Worm (Caenorhabditis elegans) whole organism, L2 larva: ENCODE measurements around the gene hpo-26.

Source experiments
- C34F6.9 ChIP-seq: fragments of 150-350 bp; optimal IDR thresholded peaks from 2 replicates; lab custom pipeline; 2014; ENCODE audit warnings: missing biosample characterization, missing genetic modification characterization
- F13H6.1 ChIP-seq: sonication (generic microtip); optimal IDR thresholded peaks from 2 replicates; lab custom pipeline; 2016; ENCODE audit warnings: missing genetic modification characterization, missing compliant biosample characterization
- R02D3.7 ChIP-seq: fragments of 150-350 bp; optimal IDR thresholded peaks from 2 replicates; lab custom pipeline; 2014; ENCODE audit warnings: missing biosample characterization, missing genetic modification characterization
- Y55F3AM.14 ChIP-seq: fragments of 200-800 bp; sonication (Bioruptor generic); optimal IDR thresholded peaks from 2 replicates; lab custom pipeline; 2018; ENCODE audit warnings: mild to moderate bottlenecking, missing genetic modification characterization, missing compliant biosample characterization
- ZK546.5 ChIP-seq: sonication (generic microtip); optimal IDR thresholded peaks from 2 replicates; lab custom pipeline; 2017; ENCODE audit warnings: missing biosample characterization, missing genetic modification characterization
- aly-2 ChIP-seq: fragments of 150-350 bp; optimal IDR thresholded peaks from 2 replicates; lab custom pipeline; 2014; ENCODE audit warnings: missing biosample characterization, missing genetic modification characterization
- blmp-1 ChIP-seq: sonication (generic microtip); optimal IDR thresholded peaks from 2 replicates; lab custom pipeline; 2017; ENCODE audit warnings: missing genetic modification characterization, mild to moderate bottlenecking, missing compliant biosample characterization, antibody characterized with exemption, moderate library complexity; ENCODE audit not compliant: insufficient read depth
- ceh-16 ChIP-seq: fragments of 150-350 bp; optimal IDR thresholded peaks from 2 replicates; lab custom pipeline; 2014; ENCODE audit warnings: missing biosample characterization, missing genetic modification characterization
- crh-2 ChIP-seq: sonication (generic microtip); optimal IDR thresholded peaks from 2 replicates; lab custom pipeline; 2017; ENCODE audit warnings: missing biosample characterization, missing genetic modification characterization
- egl-27 ChIP-seq: sonication (generic microtip); optimal IDR thresholded peaks from 3 replicates; lab custom pipeline; 2017; ENCODE audit warnings: missing biosample characterization, missing genetic modification reagents, missing genetic modification characterization
- elt-1 ChIP-seq: fragments of 150-350 bp; optimal IDR thresholded peaks from 2 replicates; lab custom pipeline; 2014; ENCODE audit warnings: missing biosample characterization, missing genetic modification characterization
- fos-1 ChIP-seq: fragments of 150-350 bp; optimal IDR thresholded peaks from 2 replicates; lab custom pipeline; 2014; ENCODE audit warnings: missing biosample characterization, missing genetic modification characterization
- gmeb-1 ChIP-seq: fragments of 150-350 bp; optimal IDR thresholded peaks from 2 replicates; lab custom pipeline; 2014; ENCODE audit warnings: missing biosample characterization, missing genetic modification characterization
- lsy-2 ChIP-seq, 2 experiments: fragments of 150-350 bp in 1 of 2; sonication (generic microtip) in 1 of 2; optimal IDR thresholded peaks; 2 replicates each; lab custom pipeline; 2014 to 2017; ENCODE audit warnings: missing biosample characterization in 2 of 2, missing genetic modification characterization in 2 of 2
- mab-5 ChIP-seq: fragments of 150-350 bp; optimal IDR thresholded peaks from 2 replicates; lab custom pipeline; 2014; ENCODE audit warnings: missing biosample characterization, missing genetic modification characterization
- mdl-1 ChIP-seq, 2 experiments: fragments of 150-350 bp in 1 of 2; sonication (generic microtip) in 1 of 2; optimal IDR thresholded peaks; 2 replicates each; lab custom pipeline; 2017; ENCODE audit warnings: missing biosample characterization in 2 of 2, missing genetic modification characterization in 2 of 2
- nhr-10 ChIP-seq: sonication (generic microtip); optimal IDR thresholded peaks from 2 replicates; lab custom pipeline; 2017; ENCODE audit warnings: missing biosample characterization, missing genetic modification characterization
- nhr-11 ChIP-seq: fragments of 150-350 bp; optimal IDR thresholded peaks from 2 replicates; lab custom pipeline; 2014; ENCODE audit warnings: missing biosample characterization, missing genetic modification characterization
- nhr-129 ChIP-seq: fragments of 150-350 bp; optimal IDR thresholded peaks from 2 replicates; lab custom pipeline; 2014; ENCODE audit warnings: missing biosample characterization, missing genetic modification characterization
- nhr-21 ChIP-seq: fragments of 150-350 bp; optimal IDR thresholded peaks from 2 replicates; lab custom pipeline; 2014; ENCODE audit warnings: missing biosample characterization, missing genetic modification characterization
- nhr-237 ChIP-seq: fragments of 150-350 bp; optimal IDR thresholded peaks from 2 replicates; lab custom pipeline; 2014; ENCODE audit warnings: missing biosample characterization, missing genetic modification characterization
- nhr-25 ChIP-seq: fragments of 150-350 bp; sonication (generic microtip); optimal IDR thresholded peaks from 3 replicates; lab custom pipeline; 2014; ENCODE audit warnings: missing biosample characterization, missing genetic modification characterization
- peb-1 ChIP-seq: fragments of 150-350 bp; optimal IDR thresholded peaks from 2 replicates; lab custom pipeline; 2014; ENCODE audit warnings: missing biosample characterization, missing genetic modification characterization
- sem-4 ChIP-seq: fragments of 150-350 bp; optimal IDR thresholded peaks from 2 replicates; lab custom pipeline; 2014; ENCODE audit warnings: missing biosample characterization, missing genetic modification reagents, missing genetic modification characterization
- skn-1 ChIP-seq: sonication (generic microtip); optimal IDR thresholded peaks from 2 replicates; lab custom pipeline; 2017; ENCODE audit warnings: missing biosample characterization, missing genetic modification characterization
- sma-9 ChIP-seq, 2 experiments: fragments of 150-350 bp in 1 of 2; sonication (generic microtip) in 1 of 2; optimal IDR thresholded peaks; 2 replicates each; lab custom pipeline; 2014 to 2016; ENCODE audit warnings: missing genetic modification characterization in 2 of 2, mild to moderate bottlenecking in 1 of 2, missing biosample characterization in 1 of 2, missing compliant biosample characterization in 1 of 2, missing genetic modification reagents in 1 of 2, moderate library complexity in 1 of 2
- unc-39 ChIP-seq: fragments of 150-350 bp; optimal IDR thresholded peaks from 2 replicates; lab custom pipeline; 2014; ENCODE audit warnings: missing biosample characterization, missing genetic modification characterization
- unc-55 ChIP-seq: fragments of 150-350 bp; sonication (generic microtip); optimal IDR thresholded peaks from 3 replicates; lab custom pipeline; 2014; ENCODE audit warnings: missing biosample characterization, missing genetic modification reagents, missing genetic modification characterization
- unc-62 ChIP-seq: fragments of 150-350 bp; optimal IDR thresholded peaks from 2 replicates; lab custom pipeline; 2014; ENCODE audit warnings: missing biosample characterization, missing genetic modification reagents, missing genetic modification characterization
- ztf-11 ChIP-seq: sonication (generic microtip); optimal IDR thresholded peaks from 2 replicates; lab custom pipeline; 2017; ENCODE audit warnings: missing biosample characterization, missing genetic modification characterization

The hpo-26 gene

ce11 chrV:6541875-6542274 lies 9.0 kb upstream of the hpo-26 start:
- peak; percentile 10 for TF ChIP-seq nhr-129 (tag; lab: Kevin White, UChicago)
- TF ChIP-seq nhr-25: peak; percentile 21
- no peak for TF ChIP-seq unc-39
- TF ChIP-seq R02D3.7 (tag; lab: Kevin White, UChicago): no peak
- no peak for TF ChIP-seq aly-2
- peak; percentile 25 for TF ChIP-seq Y55F3AM.14 (GFP tag; lab: Kevin White, UChicago)
- no peak for TF ChIP-seq gmeb-1
- TF ChIP-seq fos-1 (tag; lab: Kevin White, UChicago): peak; percentile 25
- peak; percentile 3 for TF ChIP-seq sma-9 (GFP tag; optimal IDR thresholded peaks at IDR 0.05; lab: Kevin White, UChicago)
- TF ChIP-seq sma-9 (tag; optimal IDR thresholded peaks at IDR 0.05; lab: Kevin White, UChicago): no peak
- TF ChIP-seq nhr-21 (tag; lab: Kevin White, UChicago): peak; percentile 55
- no peak for TF ChIP-seq sem-4 (tag; lab: Kevin White, UChicago)
- no peak for TF ChIP-seq mdl-1 (tag; optimal IDR thresholded peaks at IDR 0.05; lab: Kevin White, UChicago)

ce11 chrV:6538323-6538722 lies 5.5 kb upstream of the hpo-26 start:
- TF ChIP-seq unc-55 (GFP tag; lab: Kevin White, UChicago) (peak; percentile 7), fos-1 (tag; lab: Kevin White, UChicago) (peak; percentile 5), crh-2 (tag; lab: Kevin White, UChicago) (peak; percentile 16), F13H6.1 (tag; lab: Kevin White, UChicago) (peak; percentile 30), C34F6.9 (peak; percentile 30), nhr-25 (no peak), elt-1 (no peak), nhr-129 (tag; lab: Kevin White, UChicago) (peak; percentile 29), nhr-10 (tag; lab: Kevin White, UChicago) (no peak), lsy-2 (tag; optimal IDR thresholded peaks at IDR 0.05; lab: Kevin White, UChicago) (peak in 1 of 2 experiments; percentile 12)
- TF ChIP-seq, all 48 proteins: peak for 7

ce11 chrV:6524757-6525156 lies 8.1 kb downstream of the hpo-26 start, which contains the start of gene acs-1:
Gene acs-1 (plus strand): TSS chrV:6524989.
- peak; percentile 82 for TF ChIP-seq fos-1 (tag; lab: Kevin White, UChicago)
- peak; percentile 19 for TF ChIP-seq egl-27 (tag; lab: Kevin White, UChicago)
- TF ChIP-seq nhr-10 (tag; lab: Kevin White, UChicago): no peak
- no peak for TF ChIP-seq nhr-11 (tag; lab: Kevin White, UChicago)
- TF ChIP-seq, all 48 proteins: peak for 2

- TF ChIP-seq unc-55 (GFP tag; lab: Kevin White, UChicago) (no peak), C34F6.9 (no peak), ceh-16 (tag; lab: Kevin White, UChicago) (no peak), blmp-1 (tag; lab: Kevin White, UChicago) (no peak), sma-9 (GFP tag; optimal IDR thresholded peaks at IDR 0.05; lab: Kevin White, UChicago) (peak; percentile 13), sma-9 (tag; optimal IDR thresholded peaks at IDR 0.05; lab: Kevin White, UChicago) (no peak), fos-1 (tag; lab: Kevin White, UChicago) (peak; percentile 86)
Measured at ce11 chrV:6522879-6523497, 9.9 kb downstream of the hpo-26 start.

- no peak for TF ChIP-seq R02D3.7 (tag; lab: Kevin White, UChicago)
- no peak for TF ChIP-seq crh-2 (tag; lab: Kevin White, UChicago)
- no peak for TF ChIP-seq peb-1 (tag; lab: Kevin White, UChicago)
- TF ChIP-seq nhr-11 (tag; lab: Kevin White, UChicago): no peak
- TF ChIP-seq mab-5 (tag; lab: Kevin White, UChicago): no peak
- no peak for TF ChIP-seq sem-4 (tag; lab: Kevin White, UChicago)
- TF ChIP-seq unc-62 (GFP tag; lab: Kevin White, UChicago): no peak
- TF ChIP-seq ztf-11: no peak
- no peak for TF ChIP-seq nhr-25
- no peak for TF ChIP-seq unc-39
- TF ChIP-seq skn-1 (tag; lab: Kevin White, UChicago): no peak
- no peak for TF ChIP-seq unc-55 (GFP tag; lab: Kevin White, UChicago)
- no peak for TF ChIP-seq ZK546.5 (tag; lab: Kevin White, UChicago)
- no peak for TF ChIP-seq egl-27 (tag; lab: Kevin White, UChicago)
- no peak for TF ChIP-seq nhr-237
Measured at ce11 chrV:6520385-6521080, 12.3 kb downstream of the hpo-26 start, which contains the start of the genes F46E10.2 and F46E10.18. Gene F46E10.2 (plus strand): TSS chrV:6520435. Gene F46E10.18 (plus strand): TSS chrV:6521030.
